Worm (Caenorhabditis elegans) whole organism, mixed stage, embryonic: Measurements from ENCODE around the gene znf-622.

ENCODE experiments used
- flh-1 ChIP-seq: fragments of 200-800 bp; sonication (Bioruptor generic); optimal IDR thresholded peaks from 2 replicates; lab custom pipeline; 2018; ENCODE audit warnings: mild to moderate bottlenecking, missing genetic modification characterization, moderate library complexity, missing compliant biosample characterization
- mep-1 ChIP-seq: fragments of 150-350 bp; optimal IDR thresholded peaks from 2 replicates; lab custom pipeline; 2017; ENCODE audit warnings: missing biosample characterization, missing genetic modification reagents, missing genetic modification characterization, inconsistent platforms
- nhr-237 ChIP-seq: fragments of 150-350 bp; optimal IDR thresholded peaks from 2 replicates; lab custom pipeline; 2014; ENCODE audit warnings: missing biosample characterization, missing genetic modification characterization
- nhr-76 ChIP-seq: sonication (generic microtip); optimal IDR thresholded peaks from 2 replicates; lab custom pipeline; 2017; ENCODE audit warnings: missing biosample characterization, missing genetic modification characterization
- pha-4 ChIP-seq: fragments of 150-350 bp; optimal IDR thresholded peaks from 2 replicates; lab custom pipeline; 2018; ENCODE audit warnings: missing biosample characterization, missing genetic modification reagents, missing genetic modification characterization

DNA sequence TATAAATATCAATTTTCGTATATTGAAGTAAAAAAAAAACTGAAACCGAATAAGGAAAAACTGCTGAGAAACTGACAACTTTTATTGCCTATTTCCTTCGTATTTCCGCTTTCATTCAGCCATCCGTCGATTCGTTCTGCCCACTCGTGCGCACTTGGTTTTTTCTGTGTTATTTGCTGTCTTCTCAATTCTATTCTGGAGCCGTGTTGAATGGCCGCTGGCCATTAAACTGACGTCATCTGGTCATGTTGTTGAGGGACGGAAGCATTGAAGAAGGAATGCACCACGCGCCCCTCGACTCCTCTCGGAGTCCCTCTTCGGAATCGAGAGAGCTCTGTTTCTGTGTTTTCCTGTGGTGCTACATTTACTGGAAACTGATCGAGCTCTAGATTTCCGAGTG lies 32.9 kb upstream of the znf-622 start:
- no peak for TF ChIP-seq pha-4
- no peak for TF ChIP-seq flh-1 (GFP tag; lab: Kevin White, UChicago)
- no peak for TF ChIP-seq mep-1
- no peak for TF ChIP-seq nhr-237 (tag; lab: Kevin White, UChicago)
- TF ChIP-seq nhr-76, result no peak
